Worm (Caenorhabditis elegans) whole organism, midembryonic: ENCODE measurements around the gene add-1.

Experiments
- med-1 ChIP-seq: sonication (generic microtip); optimal IDR thresholded peaks from 2 replicates; lab custom pipeline; 2017; ENCODE audit warnings: missing genetic modification characterization, mild to moderate bottlenecking, missing compliant biosample characterization, antibody characterized with exemption, missing genetic modification reagents; ENCODE audit not compliant: insufficient read depth
- ztf-29 ChIP-seq: fragments of 200-800 bp; sonication (Bioruptor generic); IDR thresholded peaks from 2 replicates; pipeline ENCODE4 v1.3.6; 2022; ENCODE audit warnings: missing genetic modification reagents, missing genetic modification characterization, missing compliant biosample characterization

DNA sequence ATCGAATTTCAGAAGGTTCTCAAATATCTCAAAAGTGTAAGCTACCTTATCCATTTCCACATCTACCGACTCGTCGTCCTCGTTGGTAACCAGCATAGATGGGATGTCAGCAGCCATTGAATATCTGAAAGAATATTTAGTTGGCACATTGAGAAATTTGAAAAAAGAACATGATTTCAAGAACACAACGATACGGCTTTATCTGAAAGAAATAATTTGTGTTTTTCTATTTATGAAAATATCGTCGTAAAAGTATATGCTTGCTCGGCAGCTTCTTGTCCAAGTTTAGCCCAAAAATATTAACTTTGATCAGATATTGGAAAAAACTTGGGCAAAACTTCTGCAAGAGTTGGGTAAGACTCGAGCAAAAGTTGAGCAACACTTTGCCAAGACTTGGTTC lies 40.8 kb upstream of the add-1 start, which contains the start of gene T07F12.4:
- TF ChIP-seq ztf-29 (no peak), med-1 (GFP tag; lab: Kevin White, UChicago) (no peak)
